Fruit fly (Drosophila melanogaster): ENCODE data around the gene Adhr.

The Adhr gene

DNA sequence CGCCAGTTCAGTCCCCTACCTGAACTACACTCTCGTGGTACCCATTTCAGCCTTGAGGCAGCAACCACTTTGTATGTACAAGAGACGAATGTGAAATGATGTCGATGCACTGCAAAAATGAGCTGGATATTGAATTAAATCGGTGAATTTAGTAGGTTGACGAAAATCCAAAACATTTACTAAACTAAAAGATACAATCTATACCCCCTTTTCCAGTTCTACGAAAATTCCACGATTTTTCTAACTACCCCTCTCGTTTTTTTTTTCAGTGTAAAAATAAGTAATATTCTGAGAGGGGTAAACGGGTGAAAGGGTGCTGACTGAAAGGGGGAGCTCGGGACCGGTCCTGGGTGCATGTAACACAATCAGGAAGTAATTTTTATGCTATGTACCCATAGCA lies 6.8 kb downstream of the Adhr start:
- TF ChIP-seq lola (GFP tag; optimal IDR thresholded peaks at IDR 0.05), result no peak
- peak; percentile 67 for TF ChIP-seq br (GFP tag; optimal IDR thresholded peaks at IDR 0.05)
- no peak for TF ChIP-seq dsf (GFP tag; optimal IDR thresholded peaks at IDR 0.05; ENCODE audit: borderline replicate concordance)
- TF ChIP-seq dl (GFP tag; optimal IDR thresholded peaks at IDR 0.05; ENCODE audit: insufficient read depth in 1 of 2, partially characterized antibody in 2 of 2), result no peak
- no peak for TF ChIP-seq Hr83 (GFP tag; optimal IDR thresholded peaks at IDR 0.05; ENCODE audit: poor library complexity, severe bottlenecking)
- no peak for TF ChIP-seq Abd-B (GFP tag; optimal IDR thresholded peaks at IDR 0.05)
- no peak for TF ChIP-seq Myc (optimal IDR thresholded peaks at IDR 0.05)
- no peak for TF ChIP-seq pan (optimal IDR thresholded peaks at IDR 0.05)
- no peak for TF ChIP-seq usp (GFP tag; optimal IDR thresholded peaks at IDR 0.05)
- TF ChIP-seq CrebA (GFP tag; optimal IDR thresholded peaks at IDR 0.05; ENCODE audit: borderline replicate concordance), result no peak
- TF ChIP-seq Dif (GFP tag; optimal IDR thresholded peaks at IDR 0.05; ENCODE audit: partially characterized antibody), result no peak
- no peak for TF ChIP-seq Rel (GFP tag; optimal IDR thresholded peaks at IDR 0.05)
- no peak for TF ChIP-seq Rel (tag; optimal IDR thresholded peaks at IDR 0.05)
- peak; percentile 66 for TF ChIP-seq rgr (GFP tag; optimal IDR thresholded peaks at IDR 0.05)
- no peak for TF ChIP-seq Dfd (GFP tag; optimal IDR thresholded peaks at IDR 0.05)
- peak; percentile 83 for TF ChIP-seq fru (GFP tag; optimal IDR thresholded peaks at IDR 0.05)
- peak; percentile 41 for TF ChIP-seq CG32264 (GFP tag; optimal IDR thresholded peaks at IDR 0.05)
- TF ChIP-seq brk (GFP tag; optimal IDR thresholded peaks at IDR 0.05), result no peak
- peak; percentile 46 for TF ChIP-seq HLH106 (tag; optimal IDR thresholded peaks at IDR 0.05)
- TF ChIP-seq sage (GFP tag; optimal IDR thresholded peaks at IDR 0.05), result peak; percentile 19
- peak; percentile 54 for TF ChIP-seq woc (GFP tag; optimal IDR thresholded peaks at IDR 0.05)
- TF ChIP-seq Sp1 (GFP tag; optimal IDR thresholded peaks at IDR 0.05), result peak; percentile 52
- TF ChIP-seq tai (GFP tag; optimal IDR thresholded peaks at IDR 0.05), result peak; percentile 2
- TF ChIP-seq Jra (GFP tag; optimal IDR thresholded peaks at IDR 0.05), result no peak
- TF ChIP-seq dmrt93B (GFP tag; optimal IDR thresholded peaks at IDR 0.05), result peak; percentile 27
- TF ChIP-seq Hnf4 (GFP tag; optimal IDR thresholded peaks at IDR 0.05), result peak; percentile 50
- TF ChIP-seq Hr78 (GFP tag; optimal IDR thresholded peaks at IDR 0.05), result no peak
- peak; percentile 66 for TF ChIP-seq OdsH (GFP tag; optimal IDR thresholded peaks at IDR 0.05)
- peak; percentile 49 for TF ChIP-seq psq (GFP tag; optimal IDR thresholded peaks at IDR 0.05)
- TF ChIP-seq CG9705 (GFP tag; optimal IDR thresholded peaks at IDR 0.05), result no peak
- peak in 1 of 2 experiments; percentile 80 for TF ChIP-seq foxo (GFP tag; optimal IDR thresholded peaks at IDR 0.05)
- peak; percentile 71 for TF ChIP-seq ey (GFP tag; optimal IDR thresholded peaks at IDR 0.05)
- TF ChIP-seq sv (GFP tag; optimal IDR thresholded peaks at IDR 0.05), result no peak
- TF ChIP-seq h (GFP tag; optimal IDR thresholded peaks at IDR 0.05), result peak; percentile 81

DNA sequence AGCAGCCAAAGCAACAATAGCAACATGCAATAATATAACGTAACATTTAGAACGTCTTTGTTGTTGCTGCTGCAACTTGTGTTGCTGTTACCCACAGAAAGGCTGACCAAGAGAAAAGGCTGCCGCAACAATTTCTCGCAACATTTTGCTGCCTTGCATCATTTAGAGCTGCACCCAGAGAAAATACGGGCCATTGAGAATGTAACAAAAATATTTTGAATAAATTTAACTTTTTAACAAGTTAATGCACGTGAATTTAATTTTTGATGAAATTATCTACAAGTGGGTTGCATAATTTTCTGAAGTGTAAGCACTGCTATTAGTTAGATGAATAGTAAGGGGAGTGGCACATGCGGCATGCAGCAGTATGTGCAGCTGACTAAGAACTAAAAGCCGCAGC lies 8.5 kb downstream of the Adhr start:
- peak; percentile 6 for TF ChIP-seq ey (GFP tag; optimal IDR thresholded peaks at IDR 0.05)
- TF ChIP-seq Mio (GFP tag; optimal IDR thresholded peaks at IDR 0.05), result no peak

DNA sequence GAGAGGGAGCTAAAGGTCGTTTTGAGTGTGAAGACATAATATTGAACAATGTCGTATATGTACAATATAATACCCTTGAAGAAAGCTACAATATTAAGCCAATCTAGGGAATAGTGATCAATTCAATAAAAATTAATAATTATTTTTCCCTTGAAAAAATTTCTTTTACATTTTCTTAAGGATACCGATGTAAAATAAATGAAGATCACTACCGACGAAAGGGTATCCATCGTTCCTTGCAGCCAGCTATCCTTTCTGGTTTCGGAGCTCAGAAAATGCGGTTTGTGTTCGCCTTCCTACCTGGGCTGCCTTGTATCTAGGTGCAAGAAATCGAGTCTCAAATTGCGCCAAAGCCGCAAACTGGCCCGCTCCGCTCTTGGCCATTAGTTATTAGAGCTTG lies 9.3 kb downstream of the Adhr start:
- no peak for TF ChIP-seq Vsx2 (GFP tag; optimal IDR thresholded peaks at IDR 0.05; ENCODE audit: partially characterized antibody)
- TF ChIP-seq Sp1 (GFP tag; optimal IDR thresholded peaks at IDR 0.05), result no peak
- TF ChIP-seq brk (GFP tag; optimal IDR thresholded peaks at IDR 0.05), result no peak
- no peak for TF ChIP-seq jim (GFP tag; optimal IDR thresholded peaks at IDR 0.05)
- TF ChIP-seq Rel (GFP tag; optimal IDR thresholded peaks at IDR 0.05), result no peak
- no peak for TF ChIP-seq Rel (tag; optimal IDR thresholded peaks at IDR 0.05)

DNA sequence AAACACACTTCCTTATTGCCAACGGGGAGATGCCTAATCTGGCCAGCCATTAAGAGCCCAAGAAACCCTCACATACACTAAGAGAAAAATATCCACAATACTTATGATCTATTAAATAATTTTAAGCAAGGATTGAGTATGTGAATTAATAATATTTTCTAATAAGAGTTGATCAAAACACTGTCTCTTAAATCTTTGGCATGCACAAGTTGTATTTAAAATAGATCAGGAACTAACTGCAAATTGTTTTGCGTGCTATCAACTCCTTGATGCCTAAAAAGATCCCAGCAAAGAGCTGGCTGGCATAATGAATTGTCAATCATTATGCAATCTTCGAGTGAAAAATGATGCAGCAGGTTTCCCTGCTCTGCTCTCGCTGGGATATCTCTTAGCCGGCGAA lies 11.8 kb downstream of the Adhr start:
- TF ChIP-seq Hr83 (GFP tag; optimal IDR thresholded peaks at IDR 0.05; ENCODE audit: poor library complexity, severe bottlenecking) (no peak), Rel (GFP tag; optimal IDR thresholded peaks at IDR 0.05) (no peak), Rel (tag; optimal IDR thresholded peaks at IDR 0.05) (no peak), N (GFP tag; optimal IDR thresholded peaks at IDR 0.05) (no peak), OdsH (GFP tag; optimal IDR thresholded peaks at IDR 0.05) (no peak), lola (GFP tag; optimal IDR thresholded peaks at IDR 0.05) (no peak), CrebA (GFP tag; optimal IDR thresholded peaks at IDR 0.05; ENCODE audit: borderline replicate concordance) (no peak), Dfd (GFP tag; optimal IDR thresholded peaks at IDR 0.05) (no peak), usp (GFP tag; optimal IDR thresholded peaks at IDR 0.05) (no peak), woc (GFP tag; optimal IDR thresholded peaks at IDR 0.05) (no peak), CG32264 (GFP tag; optimal IDR thresholded peaks at IDR 0.05) (no peak), h (GFP tag; optimal IDR thresholded peaks at IDR 0.05) (no peak), dsf (GFP tag; optimal IDR thresholded peaks at IDR 0.05; ENCODE audit: borderline replicate concordance) (no peak), fru (GFP tag; optimal IDR thresholded peaks at IDR 0.05) (no peak), br (GFP tag; optimal IDR thresholded peaks at IDR 0.05) (no peak), brk (GFP tag; optimal IDR thresholded peaks at IDR 0.05) (no peak), psq (GFP tag; optimal IDR thresholded peaks at IDR 0.05) (no peak), jim (GFP tag; optimal IDR thresholded peaks at IDR 0.05) (no peak), Mio (GFP tag; optimal IDR thresholded peaks at IDR 0.05) (no peak), Sp1 (GFP tag; optimal IDR thresholded peaks at IDR 0.05) (no peak)
